Fruit fly (Drosophila melanogaster) whole organism, embryonic: ENCODE measurements around the gene CG9855.
A peak's percentile ranks its signal among the peaks of the same experiment; 100 is the strongest.

Source experiments
- Adf1 ChIP-seq: fragments of 200-800 bp; sonication (Bioruptor generic); IDR thresholded peaks from 2 replicates; pipeline ENCODE4 v1.3.6; 2022; ENCODE audit warnings: missing biosample characterization, missing genetic modification characterization
- CG10565 ChIP-seq: fragments of 200-800 bp; sonication (Bioruptor generic); optimal IDR thresholded peaks from 3 replicates; lab custom pipeline; 2016; ENCODE audit warnings: missing biosample characterization, mild to moderate bottlenecking, missing genetic modification characterization
- CG10959 ChIP-seq: fragments of 200-800 bp; sonication (Bioruptor generic); IDR thresholded peaks from 2 replicates; pipeline ENCODE4 v1.3.6; 2022; ENCODE audit warnings: missing biosample characterization, missing genetic modification characterization
- CG11398 ChIP-seq: fragments of 200-800 bp; sonication (Bioruptor generic); optimal IDR thresholded peaks from 2 replicates; lab custom pipeline; 2016; ENCODE audit warnings: missing biosample characterization, missing genetic modification characterization
- CG13296 ChIP-seq: fragments of 200-800 bp; sonication (Bioruptor generic); optimal IDR thresholded peaks from 3 replicates; lab custom pipeline; 2018; ENCODE audit warnings: missing biosample characterization, mild to moderate bottlenecking, missing genetic modification characterization
- CG13775 ChIP-seq: fragments of 200-800 bp; sonication (Bioruptor generic); optimal IDR thresholded peaks from 3 replicates; lab custom pipeline; 2017; ENCODE audit warnings: missing biosample characterization, mild to moderate bottlenecking, missing genetic modification characterization
- CG1647 ChIP-seq: fragments of 200-800 bp; sonication (Bioruptor generic); optimal IDR thresholded peaks from 3 replicates; lab custom pipeline; 2016; ENCODE audit warnings: missing biosample characterization, missing genetic modification characterization
- CG16815 ChIP-seq: fragments of 200-800 bp; sonication (Bioruptor generic); optimal IDR thresholded peaks from 3 replicates; lab custom pipeline; 2017; ENCODE audit warnings: missing biosample characterization, mild to moderate bottlenecking, missing genetic modification characterization
- CG17186 ChIP-seq: fragments of 200-800 bp; sonication (Bioruptor generic); optimal IDR thresholded peaks from 3 replicates; lab custom pipeline; 2017; ENCODE audit warnings: missing biosample characterization, missing genetic modification reagents, missing genetic modification characterization
- CG18599 ChIP-seq: fragments of 200-800 bp; sonication (Bioruptor generic); optimal IDR thresholded peaks from 3 replicates; lab custom pipeline; 2017; ENCODE audit warnings: missing biosample characterization, missing genetic modification characterization, mild to moderate bottlenecking, moderate library complexity, missing genetic modification reagents
- CG6689 ChIP-seq: fragments of 200-800 bp; sonication (Bioruptor generic); IDR thresholded peaks from 2 replicates; pipeline ENCODE4 v1.3.6; 2022; ENCODE audit warnings: missing biosample characterization, missing genetic modification characterization
- CG7271 ChIP-seq: fragments of 200-800 bp; sonication (Bioruptor generic); optimal IDR thresholded peaks from 2 replicates; lab custom pipeline; 2018; ENCODE audit warnings: missing biosample characterization, mild to moderate bottlenecking, missing genetic modification characterization, moderate library complexity
- CG7928 ChIP-seq: fragments of 200-800 bp; sonication (Bioruptor generic); optimal IDR thresholded peaks from 2 replicates; lab custom pipeline; 2017; ENCODE audit warnings: missing biosample characterization, mild to moderate bottlenecking, missing genetic modification characterization
- CG9876 ChIP-seq: fragments of 200-800 bp; sonication (Bioruptor generic); optimal IDR thresholded peaks from 2 replicates; lab custom pipeline; 2016; ENCODE audit warnings: missing biosample characterization, missing genetic modification characterization
- Camta ChIP-seq: fragments of 200-800 bp; sonication (Bioruptor generic); optimal IDR thresholded peaks from 2 replicates; lab custom pipeline; 2016; ENCODE audit warnings: missing biosample characterization, missing genetic modification characterization
- CoRest ChIP-seq: fragments of 200-800 bp; sonication (Bioruptor generic); optimal IDR thresholded peaks from 3 replicates; lab custom pipeline; 2018; ENCODE audit warnings: missing biosample characterization, mild to moderate bottlenecking, missing genetic modification characterization, moderate library complexity
- CrebB ChIP-seq: fragments of 200-800 bp; sonication (Bioruptor generic); optimal IDR thresholded peaks from 3 replicates; lab custom pipeline; 2018; ENCODE audit warnings: missing biosample characterization, mild to moderate bottlenecking, missing genetic modification characterization
- Dbx ChIP-seq: fragments of 200-800 bp; sonication (Bioruptor generic); IDR thresholded peaks from 3 replicates; pipeline ENCODE4 v1.3.6; 2022; ENCODE audit warnings: missing biosample characterization, missing genetic modification characterization
- ERR ChIP-seq: fragments of 200-800 bp; sonication (Bioruptor generic); optimal IDR thresholded peaks from 2 replicates; lab custom pipeline; 2016; ENCODE audit warnings: missing biosample characterization, missing genetic modification characterization
- GATAe ChIP-seq: fragments of 200-800 bp; sonication (Bioruptor generic); conservative IDR thresholded peaks from 2 replicates; pipeline ENCODE4 v1.3.6; 2022; ENCODE audit warnings: missing biosample characterization, missing genetic modification characterization
- Lim3 ChIP-seq: fragments of 200-800 bp; sonication (Bioruptor generic); IDR thresholded peaks from 2 replicates; pipeline ENCODE4 v1.3.6; 2022; ENCODE audit warnings: missing biosample characterization, missing genetic modification characterization
- Meics ChIP-seq: fragments of 200-800 bp; sonication (Bioruptor generic); optimal IDR thresholded peaks from 2 replicates; lab custom pipeline; 2017; ENCODE audit warnings: missing biosample characterization, mild to moderate bottlenecking, missing genetic modification characterization
- NFAT ChIP-seq: fragments of 200-800 bp; sonication (Bioruptor generic); IDR thresholded peaks from 2 replicates; pipeline ENCODE4 v1.3.6; 2022; ENCODE audit warnings: missing biosample characterization, missing genetic modification characterization
- Scr ChIP-seq: fragments of 200-800 bp; sonication (Bioruptor generic); IDR thresholded peaks from 2 replicates; pipeline ENCODE4 v1.3.6; 2022; ENCODE audit warnings: missing biosample characterization, missing genetic modification characterization; ENCODE audit not compliant: partially characterized antibody
- Sin3A ChIP-seq: fragments of >200 bp; optimal IDR thresholded peaks from 2 replicates; lab custom pipeline; 2018
- Stat92E ChIP-seq, 3 experiments: fragments of >200 bp in 2 of 3; fragments of 200-800 bp in 1 of 3; sonication (Bioruptor generic) in 1 of 3; optimal IDR thresholded peaks; 2 replicates each; lab custom pipeline; 2017 to 2019; ENCODE audit warnings: missing biosample characterization in 3 of 3, missing genetic modification characterization in 3 of 3, mild to moderate bottlenecking in 1 of 3, moderate library complexity in 1 of 3
- Trl ChIP-seq, 3 experiments: fragments of >200 bp in 2 of 3; fragments of 200-800 bp in 1 of 3; sonication (Bioruptor generic) in 1 of 3; optimal IDR thresholded peaks; 2 replicates in 1 of 3; 3 replicates in 2 of 3; lab custom pipeline; 2016 to 2017; ENCODE audit warnings: missing biosample characterization in 1 of 3, missing genetic modification characterization in 1 of 3
- ac ChIP-seq: fragments of 200-800 bp; sonication (Bioruptor generic); optimal IDR thresholded peaks from 3 replicates; lab custom pipeline; 2017; ENCODE audit warnings: missing biosample characterization, mild to moderate bottlenecking, missing genetic modification characterization
- chm ChIP-seq: fragments of 200-800 bp; sonication (Bioruptor generic); IDR thresholded peaks from 2 replicates; pipeline ENCODE4 v1.3.6; 2022; ENCODE audit warnings: missing biosample characterization, missing genetic modification characterization
- crp ChIP-seq, 2 experiments: fragments of 200-800 bp; sonication (Bioruptor generic); optimal IDR thresholded peaks; 2 replicates in 1 of 2; 3 replicates in 1 of 2; lab custom pipeline; 2017; ENCODE audit warnings: missing biosample characterization in 2 of 2, missing genetic modification characterization in 2 of 2, mild to moderate bottlenecking in 1 of 2, moderate library complexity in 1 of 2
- eve ChIP-seq, 2 experiments: fragments of >200 bp; optimal IDR thresholded peaks; 2 replicates each; lab custom pipeline; 2017; ENCODE audit warnings: missing biosample characterization in 2 of 2, missing genetic modification characterization in 2 of 2
- ewg ChIP-seq: fragments of 200-800 bp; sonication (Bioruptor generic); optimal IDR thresholded peaks from 3 replicates; lab custom pipeline; 2017; ENCODE audit warnings: mild to moderate bottlenecking, missing biosample characterization, missing genetic modification reagents, missing genetic modification characterization
- eyg ChIP-seq: fragments of 200-800 bp; sonication (Bioruptor generic); optimal IDR thresholded peaks from 3 replicates; lab custom pipeline; 2016; ENCODE audit warnings: missing biosample characterization, missing genetic modification characterization
- fd64A ChIP-seq: fragments of 200-800 bp; sonication (Bioruptor generic); optimal IDR thresholded peaks from 3 replicates; lab custom pipeline; 2018; ENCODE audit warnings: missing biosample characterization, mild to moderate bottlenecking, missing genetic modification characterization
- ftz-f1 ChIP-seq: fragments of 200-800 bp; sonication (Bioruptor generic); optimal IDR thresholded peaks from 2 replicates; lab custom pipeline; 2016; ENCODE audit warnings: missing biosample characterization, missing genetic modification characterization
- gro ChIP-seq: fragments of 200-800 bp; sonication (Bioruptor generic); optimal IDR thresholded peaks from 2 replicates; lab custom pipeline; 2016; ENCODE audit warnings: missing biosample characterization, missing genetic modification characterization
- lab ChIP-seq: fragments of 200-800 bp; sonication (Bioruptor generic); optimal IDR thresholded peaks from 3 replicates; lab custom pipeline; 2017; ENCODE audit warnings: missing biosample characterization, missing genetic modification characterization, mild to moderate bottlenecking, moderate library complexity, missing genetic modification reagents
- lmd ChIP-seq: fragments of 200-800 bp; sonication (Bioruptor generic); IDR thresholded peaks from 2 replicates; pipeline ENCODE4 v1.3.6; 2022; ENCODE audit warnings: missing biosample characterization, missing genetic modification characterization
- odd ChIP-seq: fragments of 200-800 bp; sonication (Bioruptor generic); optimal IDR thresholded peaks from 2 replicates; lab custom pipeline; 2017; ENCODE audit warnings: missing biosample characterization, mild to moderate bottlenecking, missing genetic modification characterization
- pb ChIP-seq: fragments of 200-800 bp; sonication (Bioruptor generic); optimal IDR thresholded peaks from 3 replicates; lab custom pipeline; 2016; ENCODE audit warnings: missing biosample characterization, missing genetic modification characterization
- prd ChIP-seq, 3 experiments: fragments of >200 bp in 2 of 3; fragments of 200-800 bp in 1 of 3; sonication (Bioruptor generic) in 1 of 3; optimal IDR thresholded peaks in 2 of 3; IDR thresholded peaks in 1 of 3; 2 replicates in 2 of 3; 3 replicates in 1 of 3; pipeline versions ENCODE4 v1.3.6 to Lab custom; 2017 to 2022; ENCODE audit warnings: missing biosample characterization in 1 of 3, missing genetic modification characterization in 1 of 3
- psq ChIP-seq: fragments of 200-800 bp; sonication (Bioruptor generic); optimal IDR thresholded peaks from 2 replicates; lab custom pipeline; 2017; ENCODE audit warnings: missing biosample characterization, missing genetic modification characterization
- schlank ChIP-seq: fragments of 200-800 bp; sonication (Bioruptor generic); optimal IDR thresholded peaks from 2 replicates; lab custom pipeline; 2018; ENCODE audit warnings: missing biosample characterization, mild to moderate bottlenecking, missing genetic modification characterization
- sna ChIP-seq: fragments of 200-800 bp; sonication (Bioruptor generic); IDR thresholded peaks from 2 replicates; pipeline ENCODE4 v1.3.6; 2022; ENCODE audit warnings: missing biosample characterization, missing genetic modification characterization; ENCODE audit not compliant: partially characterized antibody
- stc ChIP-seq: fragments of 200-800 bp; sonication (Bioruptor generic); IDR thresholded peaks from 2 replicates; pipeline ENCODE4 v1.3.6; 2022; ENCODE audit warnings: missing biosample characterization, missing genetic modification characterization
- toy ChIP-seq: fragments of 200-800 bp; sonication (Bioruptor generic); IDR thresholded peaks from 2 replicates; pipeline ENCODE4 v1.3.6; 2022; ENCODE audit warnings: missing biosample characterization, missing genetic modification characterization
- tup ChIP-seq: fragments of 200-800 bp; sonication (Bioruptor generic); optimal IDR thresholded peaks from 2 replicates; lab custom pipeline; 2016; ENCODE audit warnings: missing biosample characterization, mild to moderate bottlenecking, missing genetic modification characterization, moderate library complexity
- twi ChIP-seq: fragments of 200-800 bp; optimal IDR thresholded peaks from 2 replicates; lab custom pipeline; 2019; ENCODE audit warnings: missing biosample characterization, mild to moderate bottlenecking, missing genetic modification characterization, moderate library complexity
- wek ChIP-seq: fragments of 200-800 bp; sonication (Bioruptor generic); optimal IDR thresholded peaks from 3 replicates; lab custom pipeline; 2018; ENCODE audit warnings: missing biosample characterization, mild to moderate bottlenecking, missing genetic modification characterization, moderate library complexity
- zfh2 ChIP-seq: fragments of 200-800 bp; sonication (Bioruptor generic); optimal IDR thresholded peaks from 2 replicates; lab custom pipeline; 2016; ENCODE audit warnings: missing biosample characterization, missing genetic modification characterization

Gene CG9855

DNA sequence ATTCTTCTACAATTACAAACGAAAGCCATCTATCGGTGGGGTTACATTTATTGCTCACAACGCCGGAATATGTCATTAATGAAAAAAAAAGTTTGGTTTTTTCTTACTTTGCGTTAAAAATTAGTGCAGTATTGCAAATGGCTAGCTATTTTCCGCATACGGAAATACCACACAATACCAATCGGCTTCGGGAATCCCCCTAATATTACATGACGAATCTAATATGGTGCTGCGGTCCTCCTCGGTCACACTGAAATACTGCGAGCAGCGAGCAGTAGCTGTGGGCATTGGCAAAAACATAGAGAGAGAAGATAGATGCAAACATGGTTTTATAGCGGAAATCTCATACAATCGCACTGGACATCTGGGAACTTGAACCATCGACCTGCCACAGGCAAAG is 10.2 kb downstream of the CG9855 start, which contains the start of gene tub (continued):
- TF ChIP-seq pb (GFP tag; lab: Kevin White, UChicago) (no peak), CoRest (tag; lab: Kevin White, UChicago) (peak; percentile 49), CG11398 (GFP tag; lab: Kevin White, UChicago) (peak; percentile 30), Camta (GFP tag; lab: Kevin White, UChicago) (no peak), toy (GFP tag; lab: Robert Waterston, UW) (no peak), CG1647 (GFP tag; lab: Kevin White, UChicago) (no peak), crp (GFP tag; optimal IDR thresholded peaks at IDR 0.05; lab: Kevin White, UChicago) (peak in 1 of 2 experiments; percentile 12), ewg (GFP tag; lab: Kevin White, UChicago) (peak; percentile 35), CG7928 (no peak), fd64A (GFP tag; lab: Kevin White, UChicago) (no peak), CG13296 (GFP tag; lab: Kevin White, UChicago) (peak; percentile 23), schlank (tag; lab: Kevin White, UChicago) (no peak), chm (no peak), Stat92E (GFP tag; optimal IDR thresholded peaks at IDR 0.05; lab: Kevin White, UChicago) (peak in 1 of 3 experiments; percentile 13), CG18599 (no peak), NFAT (GFP tag; lab: Robert Waterston, UW) (no peak), zfh2 (GFP tag; lab: Kevin White, UChicago) (peak; percentile 25), psq (peak; percentile 32), CG13775 (peak; percentile 2), twi (tag; lab: Kevin White, UChicago) (peak; percentile 39), GATAe (GFP tag; lab: Robert Waterston, UW) (no peak), Trl (optimal IDR thresholded peaks at IDR 0.05; lab: Kevin White, UChicago) (peak in 1 of 2 experiments; percentile 7), Trl (GFP tag; optimal IDR thresholded peaks at IDR 0.05; lab: Kevin White, UChicago) (peak; percentile 10), lab (GFP tag; lab: Kevin White, UChicago) (no peak), Adf1 (GFP tag; lab: Robert Waterston, UW) (peak; percentile 69), tup (GFP tag; lab: Kevin White, UChicago) (no peak), CG6689 (0 out of 2 replicates have a peak, but pooled peaks have one; percentile 25), eyg (GFP tag; lab: Kevin White, UChicago) (no peak), ac (GFP tag; lab: Kevin White, UChicago) (no peak), Scr (0 out of 2 replicates have a peak, but pooled peaks have one; percentile 15), CG7271 (tag; lab: Kevin White, UChicago) (no peak), odd (peak; percentile 40), stc (GFP tag; lab: Robert Waterston, UW) (no peak), sna (GFP tag; lab: Robert Waterston, UW) (no peak), wek (GFP tag; lab: Kevin White, UChicago) (peak; percentile 98), CG9876 (GFP tag; lab: Kevin White, UChicago) (no peak), ftz-f1 (GFP tag; lab: Kevin White, UChicago) (peak; percentile 22), eve (GFP tag; optimal IDR thresholded peaks at IDR 0.05; lab: Kevin White, UChicago) (no peak), Lim3 (GFP tag; lab: Robert Waterston, UW) (no peak), CG10959 (GFP tag; lab: Robert Waterston, UW) (no peak), ERR (GFP tag; lab: Kevin White, UChicago) (no peak), CrebB (tag; lab: Kevin White, UChicago) (peak; percentile 32), Dbx (GFP tag; lab: Robert Waterston, UW) (peak; percentile 37; the same call in 1 of the 3 replicates), Meics (peak; percentile 29), CG10565 (GFP tag; lab: Kevin White, UChicago) (no peak), CG17186 (GFP tag; lab: Kevin White, UChicago) (peak; percentile 38), Sin3A (lab: Kevin White, UChicago) (peak; percentile 16), prd (optimal IDR thresholded peaks at IDR 0.05; lab: Kevin White, UChicago) (no peak), prd (GFP tag; IDR thresholded peaks at IDR 0.05; lab: Robert Waterston, UW) (peak; percentile 41; the same call in 2 of the 3 replicates), CG16815 (GFP tag; lab: Kevin White, UChicago) (no peak), lmd (peak; percentile 38; the same call in 1 of the 2 replicates), gro (GFP tag; lab: Kevin White, UChicago) (peak; percentile 31)
